Worm (Caenorhabditis elegans): ENCODE results near the gene mrpl-55.

ce11 chrIV:481067-481466 lies 37.3 kb downstream of the mrpl-55 start, which contains the start of gene npr-37:
- no peak for TF ChIP-seq blmp-1 (tag; optimal IDR thresholded peaks at IDR 0.05)
- no peak for TF ChIP-seq ztf-11 (tag; optimal IDR thresholded peaks at IDR 0.05)

All from whole organism, mixed stage, embryonic.